Fruit fly (Drosophila melanogaster): ENCODE measurements around the gene nmd.

Gene nmd

DNA sequence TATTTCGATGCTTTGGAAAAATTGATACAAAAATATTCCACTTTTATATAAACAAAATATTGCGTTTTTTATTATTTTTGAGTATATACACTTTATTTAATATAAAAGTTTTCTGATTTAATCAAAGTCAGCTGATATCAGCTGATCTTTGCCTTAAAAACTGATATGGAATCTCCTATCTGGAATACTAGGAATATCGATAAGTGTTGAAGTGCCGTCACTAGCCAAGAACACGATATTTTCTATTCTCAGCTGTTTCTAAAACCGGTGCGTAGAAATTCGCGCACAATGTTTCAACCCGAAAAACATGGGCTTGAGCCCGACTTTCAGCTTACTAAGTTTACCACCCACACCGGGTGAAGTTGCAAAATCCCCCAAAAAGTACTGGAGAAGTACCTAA, 38.7 kb upstream of the nmd start, which contains the start of gene Sps2 (continued):
- TF ChIP-seq E2f1 (GFP tag; IDR thresholded peaks at IDR 0.05) (no peak), pb (GFP tag; optimal IDR thresholded peaks at IDR 0.05) (no peak), stwl (tag; optimal IDR thresholded peaks at IDR 0.05) (peak; percentile 57), CG11093 (GFP tag; IDR thresholded peaks at IDR 0.05) (no peak), otp (GFP tag; IDR thresholded peaks at IDR 0.05) (no peak), scrt (GFP tag; optimal IDR thresholded peaks at IDR 0.05) (no peak), usp (GFP tag; optimal IDR thresholded peaks at IDR 0.05) (no peak), CG31441 (GFP tag; IDR thresholded peaks at IDR 0.05) (0 out of 2 replicates have a peak, but pooled peaks have one; percentile 9), CG4617 (GFP tag; optimal IDR thresholded peaks at IDR 0.05; ENCODE audit: borderline replicate concordance) (peak; percentile 35), disco-r (GFP tag; optimal IDR thresholded peaks at IDR 0.05) (no peak), pfk (GFP tag; optimal IDR thresholded peaks at IDR 0.05) (peak; percentile 44), CG12219 (GFP tag; optimal IDR thresholded peaks at IDR 0.05) (no peak), MESR4 (GFP tag; optimal IDR thresholded peaks at IDR 0.05) (peak; percentile 10), org-1 (GFP tag; optimal IDR thresholded peaks at IDR 0.05) (no peak), CG17612 (GFP tag; IDR thresholded peaks at IDR 0.05) (no peak), seq (GFP tag; IDR thresholded peaks at IDR 0.05) (no peak), ash1 (GFP tag; optimal IDR thresholded peaks at IDR 0.05) (no peak), Dek (tag; optimal IDR thresholded peaks at IDR 0.05) (peak; percentile 17), E2f2 (GFP tag; IDR thresholded peaks at IDR 0.05) (peak; percentile 46; the same call in 1 of the 2 replicates), CG30020 (tag; optimal IDR thresholded peaks at IDR 0.05) (peak; percentile 85), CG7928 (GFP tag; optimal IDR thresholded peaks at IDR 0.05) (no peak), btn (GFP tag; optimal IDR thresholded peaks at IDR 0.05) (no peak), sug (tag; optimal IDR thresholded peaks at IDR 0.05) (peak; percentile 35), corto (GFP tag; optimal IDR thresholded peaks at IDR 0.05) (no peak), CG7556 (GFP tag; optimal IDR thresholded peaks at IDR 0.05) (no peak), CG13624 (GFP tag; optimal IDR thresholded peaks at IDR 0.05) (peak; percentile 30), D19B (GFP tag; optimal IDR thresholded peaks at IDR 0.05) (no peak), luna (GFP tag; optimal IDR thresholded peaks at IDR 0.05) (no peak), CG16779 (GFP tag; IDR thresholded peaks at IDR 0.05) (no peak), Dref (GFP tag; IDR thresholded peaks at IDR 0.05) (peak; percentile 72), Deaf1 (tag; optimal IDR thresholded peaks at IDR 0.05) (no peak), CG8089 (GFP tag; optimal IDR thresholded peaks at IDR 0.05) (no peak), danr (GFP tag; IDR thresholded peaks at IDR 0.05) (no peak), pnt (GFP tag; optimal IDR thresholded peaks at IDR 0.05) (no peak), CG5180 (GFP tag; optimal IDR thresholded peaks at IDR 0.05) (no peak), ato (GFP tag; IDR thresholded peaks at IDR 0.05; ENCODE audit: partially characterized antibody) (peak; percentile 51; the same call in 1 of the 2 replicates), insv (GFP tag; optimal IDR thresholded peaks at IDR 0.05) (no peak), CG8388 (GFP tag; optimal IDR thresholded peaks at IDR 0.05) (peak; percentile 51), gro (GFP tag; optimal IDR thresholded peaks at IDR 0.05) (no peak), CG12155 (GFP tag; optimal IDR thresholded peaks at IDR 0.05) (no peak), Usf (GFP tag; optimal IDR thresholded peaks at IDR 0.05) (no peak), bbx (GFP tag; IDR thresholded peaks at IDR 0.05; ENCODE audit: partially characterized antibody) (peak; percentile 78), CG15696 (tag; optimal IDR thresholded peaks at IDR 0.05) (no peak), CG18619 (GFP tag; optimal IDR thresholded peaks at IDR 0.05) (no peak), Dad (GFP tag; optimal IDR thresholded peaks at IDR 0.05) (no peak), Hr3 (GFP tag; optimal IDR thresholded peaks at IDR 0.05) (no peak), Doc3 (GFP tag; IDR thresholded peaks at IDR 0.05; ENCODE audit: partially characterized antibody) (peak; percentile 78), B-H2 (GFP tag; optimal IDR thresholded peaks at IDR 0.05) (no peak), Opbp (GFP tag; IDR thresholded peaks at IDR 0.05; ENCODE audit: partially characterized antibody) (peak; percentile 83), CG10959 (GFP tag; IDR thresholded peaks at IDR 0.05) (no peak), CG15601 (tag; optimal IDR thresholded peaks at IDR 0.05) (peak; percentile 30)
